Worm (Caenorhabditis elegans) whole organism, young adult: ENCODE measurements around the gene nlp-1.
"Not testable (repeated sequence)": the region's sequence is repeated elsewhere in the genome, so short reads cannot be mapped to it uniquely, and the experiment has no call there.

Experiments used
- T26A5.8 ChIP-seq: sonication (generic microtip); optimal IDR thresholded peaks from 2 replicates; lab custom pipeline; 2016; ENCODE audit warnings: missing genetic modification characterization, missing compliant biosample characterization
- ama-1 ChIP-seq, 3 experiments: fragments of 150-350 bp in 1 of 3; sonication (generic microtip) in 2 of 3; optimal IDR thresholded peaks; 2 replicates each; lab custom pipeline; 2014 to 2018; ENCODE audit warnings: missing biosample characterization in 2 of 3, missing genetic modification characterization in 2 of 3, missing genetic modification reagents in 2 of 3
- dox-1 ChIP-seq: fragments of 200-800 bp; sonication (Bioruptor generic); IDR thresholded peaks from 2 replicates; pipeline ENCODE4 v1.3.6; 2022; ENCODE audit warnings: missing genetic modification reagents, missing genetic modification characterization, missing compliant biosample characterization
- egrh-3 ChIP-seq: fragments of 200-800 bp; sonication (Bioruptor generic); IDR thresholded peaks from 2 replicates; pipeline ENCODE4 v1.3.6; 2022; ENCODE audit warnings: missing genetic modification reagents, missing genetic modification characterization, missing compliant biosample characterization
- ets-4 ChIP-seq: fragments of 200-800 bp; sonication (Bioruptor generic); optimal IDR thresholded peaks from 2 replicates; lab custom pipeline; 2018; ENCODE audit warnings: mild to moderate bottlenecking, missing genetic modification characterization, missing compliant biosample characterization
- nhr-80 ChIP-seq: sonication (generic microtip); optimal IDR thresholded peaks from 2 replicates; lab custom pipeline; 2016; ENCODE audit warnings: missing genetic modification characterization, missing compliant biosample characterization

DNA sequence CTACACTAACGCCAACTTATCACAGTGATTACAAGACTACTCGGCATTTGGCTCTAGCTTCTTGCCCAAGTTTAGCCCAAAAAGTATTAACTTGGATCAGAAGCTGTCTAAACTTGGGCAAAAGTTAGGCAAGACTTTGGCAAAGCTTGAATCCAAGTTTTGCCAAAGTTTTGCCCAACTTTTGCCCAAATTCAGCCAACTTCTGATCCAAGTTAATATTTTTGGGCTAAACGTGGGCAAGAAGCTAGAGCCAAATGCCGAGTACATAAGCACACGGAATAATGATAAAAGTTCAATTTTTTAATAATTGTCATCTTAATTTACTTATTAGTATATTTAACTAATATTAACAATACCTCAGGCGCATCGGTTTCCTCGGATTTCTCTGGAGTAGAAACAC lies 27.7 kb downstream of the nlp-1 start:
- TF ChIP-seq ama-1 (optimal IDR thresholded peaks at IDR 0.05; lab: Kevin White, UChicago); ama-1 (GFP tag; optimal IDR thresholded peaks at IDR 0.05; lab: Kevin White, UChicago); nhr-80 (tag; lab: Kevin White, UChicago); dox-1 (GFP tag; lab: Robert Waterston, UW); egrh-3 (GFP tag; lab: Robert Waterston, UW); T26A5.8; ets-4 (GFP tag; lab: Kevin White, UChicago): not testable (repeated sequence)
